Worm (Caenorhabditis elegans): ENCODE measurements around the gene T16G12.6.
"Not testable (repeated sequence)": the region's sequence is repeated elsewhere in the genome, so short reads cannot be mapped to it uniquely, and the experiment has no call there.

Gene T16G12.6

DNA sequence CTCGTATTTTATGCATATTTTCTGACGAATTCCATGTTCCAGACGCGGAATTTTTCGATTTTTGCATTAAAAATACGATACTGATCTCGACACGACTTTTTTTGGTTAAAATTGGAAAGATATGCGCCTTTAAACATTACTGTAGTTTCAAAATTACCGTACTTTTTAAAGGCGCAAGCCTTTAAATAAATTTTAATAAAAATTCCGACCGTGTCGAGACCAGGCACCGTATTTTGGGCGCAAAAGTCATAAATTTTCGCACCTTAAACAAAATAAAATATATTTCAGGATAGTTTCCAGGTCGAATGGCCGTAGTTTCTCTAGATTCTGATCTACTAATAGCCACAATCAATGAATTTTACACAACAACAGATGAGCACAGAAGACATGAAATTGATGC lies at the start of gene T16G12.6:
TSS of gene T16G12.6 (plus strand) at position 301 of the 400 bp plus-strand sequence.
- TF ChIP-seq W03F9.2 (tag; optimal IDR thresholded peaks at IDR 0.05): no peak

DNA sequence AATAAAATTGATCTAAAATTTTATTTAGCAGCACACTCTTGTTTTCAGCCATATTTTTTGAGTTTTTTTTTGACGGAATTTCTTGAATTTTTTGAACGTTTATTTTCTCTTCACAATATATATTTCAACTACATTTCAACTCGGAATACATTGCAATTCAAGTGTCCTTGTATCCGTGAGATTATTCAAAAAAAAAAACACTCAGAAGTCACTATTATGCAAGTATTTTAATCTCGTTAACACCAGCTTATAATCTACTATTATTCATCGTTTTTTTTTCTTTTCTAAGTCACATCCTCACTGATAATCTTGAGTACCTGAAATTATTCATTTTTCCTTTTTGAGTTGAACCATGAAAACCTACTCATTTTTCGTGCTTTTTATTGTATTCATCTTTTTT lies 45.9 kb upstream of the T16G12.6 start, which contains the start of gene ins-21:
TSS of gene ins-21 (plus strand) at position 301 of the 400 bp plus-strand sequence.
- TF ChIP-seq W03F9.2 (tag; optimal IDR thresholded peaks at IDR 0.05): no peak
- no peak for TF ChIP-seq him-1 (tag; optimal IDR thresholded peaks at IDR 0.05)
- no peak for TF ChIP-seq dao-5 (tag; optimal IDR thresholded peaks at IDR 0.05)

DNA sequence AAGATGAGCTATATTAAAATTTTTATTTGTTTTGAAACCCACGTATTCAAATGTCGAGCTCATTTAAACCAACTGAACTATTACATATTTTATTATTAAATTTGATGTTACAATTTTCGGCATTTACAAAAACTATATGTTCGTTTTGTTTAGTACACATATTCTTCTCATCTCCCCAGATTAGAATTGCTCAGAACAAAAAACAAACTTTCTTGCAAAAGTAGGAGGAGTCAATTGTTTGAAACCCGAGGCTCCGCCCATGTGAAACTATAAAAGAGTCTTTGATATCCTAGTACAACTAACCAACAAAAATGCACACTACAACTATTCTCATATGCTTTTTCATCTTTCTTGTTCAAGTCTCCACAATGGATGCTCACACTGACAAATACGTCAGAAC lies 43.4 kb upstream of the T16G12.6 start, which contains the start of gene ins-22:
TSS of gene ins-22 (plus strand) at position 301 of the 400 bp plus-strand sequence.
- TF ChIP-seq W03F9.2 (tag; optimal IDR thresholded peaks at IDR 0.05) (no peak), him-1 (tag; optimal IDR thresholded peaks at IDR 0.05) (no peak)

- TF ChIP-seq him-1 (tag; optimal IDR thresholded peaks at IDR 0.05): no peak
- no peak for TF ChIP-seq W03F9.2 (tag; optimal IDR thresholded peaks at IDR 0.05)
- TF ChIP-seq dao-5 (tag; optimal IDR thresholded peaks at IDR 0.05): no peak
Observed at ce11 chrIII:10027947-10028346, 41.4 kb upstream of the T16G12.6 start, which contains the start of gene ins-23. TSS of gene ins-23 (plus strand) at chrIII:10028247.

DNA sequence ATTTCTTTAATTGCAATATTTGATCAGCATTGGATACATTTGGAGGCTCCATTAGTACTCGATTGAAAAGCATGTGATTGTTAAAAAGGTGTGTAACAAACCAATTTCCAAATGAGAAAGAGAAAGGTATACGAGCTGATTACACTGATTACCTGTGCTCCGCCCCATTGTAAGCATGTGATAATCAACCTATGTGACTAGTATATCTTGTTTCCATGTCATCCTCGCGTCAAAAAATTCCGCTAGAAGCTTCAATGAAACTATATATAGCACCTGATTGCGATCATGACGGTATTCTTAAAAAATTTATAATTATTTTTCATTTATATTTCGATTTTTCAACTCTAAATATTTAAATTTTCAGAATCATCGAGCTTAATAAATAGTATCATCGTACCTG lies 38.8 kb upstream of the T16G12.6 start, which contains the start of gene M04D8.4:
TSS of gene M04D8.4 (minus strand) at position 101 of the 400 bp plus-strand sequence.
- TF ChIP-seq W03F9.2 (tag; optimal IDR thresholded peaks at IDR 0.05): no peak
- no peak for TF ChIP-seq dao-5 (tag; optimal IDR thresholded peaks at IDR 0.05)
- TF ChIP-seq him-1 (tag; optimal IDR thresholded peaks at IDR 0.05): no peak

- TF ChIP-seq W03F9.2 (tag; optimal IDR thresholded peaks at IDR 0.05): no peak
- TF ChIP-seq dao-5 (tag; optimal IDR thresholded peaks at IDR 0.05): no peak
- no peak for TF ChIP-seq him-1 (tag; optimal IDR thresholded peaks at IDR 0.05)
Observed at ce11 chrIII:10033213-10033612, 36.2 kb upstream of the T16G12.6 start, which contains the start of gene M04D8.5. TSS of gene M04D8.5 (minus strand) at chrIII:10033313.

DNA sequence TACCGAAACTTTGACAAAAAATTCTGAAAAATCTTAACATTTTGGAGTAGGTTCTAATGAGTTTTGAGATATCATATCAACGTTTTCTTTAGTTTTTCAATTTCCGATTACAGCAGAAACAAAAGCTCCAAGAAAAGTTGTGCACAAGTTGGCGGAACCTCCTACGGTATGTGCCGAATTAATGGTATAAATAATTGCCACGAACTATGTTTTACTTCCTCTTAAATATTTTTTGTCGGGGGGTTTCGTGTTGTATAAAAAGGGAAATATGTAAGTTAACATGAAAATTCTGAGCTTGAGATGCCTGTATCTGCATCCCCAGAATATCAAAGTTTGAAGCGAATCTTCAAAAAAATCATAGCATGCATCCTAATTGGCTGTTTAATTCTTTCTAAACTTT lies 35.5 kb upstream of the T16G12.6 start, which contains the start of gene M04D8.8:
TSS of gene M04D8.8 (plus strand) at position 301 of the 400 bp plus-strand sequence.
- TF ChIP-seq dao-5 (tag; optimal IDR thresholded peaks at IDR 0.05) (no peak), him-1 (tag; optimal IDR thresholded peaks at IDR 0.05) (no peak), W03F9.2 (tag; optimal IDR thresholded peaks at IDR 0.05) (no peak)

ce11 chrIII:10035783-10036182 lies 33.6 kb upstream of the T16G12.6 start, which contains the start of gene xbx-3:
TSS of gene xbx-3 (plus strand) at chrIII:10035945.
- TF ChIP-seq dao-5 (tag; optimal IDR thresholded peaks at IDR 0.05): no peak
- TF ChIP-seq W03F9.2 (tag; optimal IDR thresholded peaks at IDR 0.05): no peak
- no peak for TF ChIP-seq him-1 (tag; optimal IDR thresholded peaks at IDR 0.05)

DNA sequence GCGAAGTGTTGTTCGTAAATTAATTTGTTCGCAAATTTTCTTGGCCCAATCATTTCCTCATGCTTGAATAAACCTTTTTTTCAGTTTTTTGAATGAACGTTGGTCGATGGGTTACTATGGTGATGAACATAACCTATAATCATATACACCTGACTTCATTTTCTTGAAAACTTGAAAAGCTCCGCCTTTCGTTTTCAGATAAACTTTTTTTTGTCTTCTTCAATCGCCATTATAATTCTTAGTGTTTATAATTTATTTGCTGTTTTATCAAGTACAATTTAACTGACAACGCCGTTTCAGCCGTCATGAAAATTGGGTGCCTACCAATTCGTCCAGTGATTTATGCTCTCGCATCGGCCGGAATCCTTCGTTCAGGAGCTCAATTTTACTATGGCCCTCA lies 32.2 kb upstream of the T16G12.6 start, which contains the start of gene M04D8.7:
TSS of gene M04D8.7 (plus strand) at position 301 of the 400 bp plus-strand sequence.
- TF ChIP-seq him-1 (tag; optimal IDR thresholded peaks at IDR 0.05) (no peak), dao-5 (tag; optimal IDR thresholded peaks at IDR 0.05) (no peak), W03F9.2 (tag; optimal IDR thresholded peaks at IDR 0.05) (no peak)

DNA sequence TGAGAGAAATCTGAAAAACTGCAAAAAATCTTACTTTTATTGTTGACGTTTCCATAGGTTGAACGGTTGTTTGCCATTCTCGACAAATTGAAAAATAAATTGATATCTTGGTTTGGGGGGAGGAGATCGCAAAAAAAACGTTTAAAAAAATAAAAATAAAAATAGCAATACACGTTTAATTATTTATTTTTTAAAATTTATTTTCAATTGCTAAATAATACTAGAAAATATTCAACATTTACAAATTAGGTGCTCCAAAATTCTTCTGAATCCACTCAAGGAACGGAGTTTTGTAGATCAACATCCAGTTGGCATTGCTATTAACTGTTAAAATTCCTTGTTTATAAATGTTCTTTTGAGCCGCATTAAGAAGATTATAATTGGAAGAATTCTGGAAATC lies 29.4 kb upstream of the T16G12.6 start, which contains the start of gene T16G12.7:
TSS of gene T16G12.7 (minus strand) at position 101 of the 400 bp plus-strand sequence.
- TF ChIP-seq dao-5 (tag; optimal IDR thresholded peaks at IDR 0.05) (no peak), W03F9.2 (tag; optimal IDR thresholded peaks at IDR 0.05) (no peak), him-1 (tag; optimal IDR thresholded peaks at IDR 0.05) (no peak)

- TF ChIP-seq W03F9.2 (tag; optimal IDR thresholded peaks at IDR 0.05): no peak
- TF ChIP-seq dao-5 (tag; optimal IDR thresholded peaks at IDR 0.05): no peak
- TF ChIP-seq him-1 (tag; optimal IDR thresholded peaks at IDR 0.05): no peak
Observed at ce11 chrIII:10049682-10050081, 19.7 kb upstream of the T16G12.6 start, which contains the start of gene T16G12.1. TSS of gene T16G12.1 (minus strand) at chrIII:10049857.

- not testable (repeated sequence) for TF ChIP-seq dao-5, W03F9.2, him-1 (tag; optimal IDR thresholded peaks at IDR 0.05)
Observed at ce11 chrIII:10050321-10050720, 19.1 kb upstream of the T16G12.6 start, which contains the start of gene T16G12.3. TSS of gene T16G12.3 (plus strand) at chrIII:10050621.

ce11 chrIII:10053312-10053711 lies 16.1 kb upstream of the T16G12.6 start, which contains the start of gene T16G12.12:
TSS of gene T16G12.12 (plus strand) at chrIII:10053612.
- TF ChIP-seq him-1, dao-5, W03F9.2 (tag; optimal IDR thresholded peaks at IDR 0.05): not testable (repeated sequence)

- TF ChIP-seq W03F9.2 (tag; optimal IDR thresholded peaks at IDR 0.05) (no peak), dao-5 (tag; optimal IDR thresholded peaks at IDR 0.05) (no peak), him-1 (tag; optimal IDR thresholded peaks at IDR 0.05) (no peak)
Observed at ce11 chrIII:10056033-10056432, 13.3 kb upstream of the T16G12.6 start, which contains the start of gene T16G12.10. TSS of gene T16G12.10 (minus strand) at chrIII:10056133.

Measured in whole organism, L4/young adult.